Worm (Caenorhabditis elegans) whole organism, midembryonic: Measurements from ENCODE around the gene copd-1.

Experiments
- T22C8.4 ChIP-seq: fragments of 200-800 bp; sonication (Bioruptor generic); IDR thresholded peaks from 2 replicates; pipeline ENCODE4 v1.3.6; 2022; ENCODE audit warnings: missing genetic modification characterization, missing compliant biosample characterization
- cog-1 ChIP-seq: sonication (generic microtip); optimal IDR thresholded peaks from 2 replicates; lab custom pipeline; 2016; ENCODE audit warnings: missing genetic modification characterization, missing compliant biosample characterization
- flt-1 ChIP-seq: fragments of 200-800 bp; sonication (Bioruptor generic); IDR thresholded peaks from 2 replicates; pipeline ENCODE4 v1.3.6; 2022; ENCODE audit warnings: missing genetic modification characterization, missing compliant biosample characterization
- klf-2 ChIP-seq: fragments of 200-800 bp; sonication (Bioruptor generic); conservative IDR thresholded peaks from 2 replicates; pipeline ENCODE4 v1.3.6; 2022; ENCODE audit warnings: missing genetic modification reagents, missing genetic modification characterization, missing compliant biosample characterization
- med-1 ChIP-seq: sonication (generic microtip); optimal IDR thresholded peaks from 2 replicates; lab custom pipeline; 2017; ENCODE audit warnings: missing genetic modification characterization, mild to moderate bottlenecking, missing compliant biosample characterization, antibody characterized with exemption, missing genetic modification reagents; ENCODE audit not compliant: insufficient read depth
- ref-1 ChIP-seq: fragments of 200-800 bp; sonication (Bioruptor generic); conservative IDR thresholded peaks from 2 replicates; pipeline ENCODE4 v1.3.6; 2022; ENCODE audit warnings: missing genetic modification reagents, missing genetic modification characterization, missing compliant biosample characterization
- tab-1 ChIP-seq: fragments of 200-800 bp; sonication (Bioruptor generic); IDR thresholded peaks from 2 replicates; pipeline ENCODE4 v1.3.6; 2022; ENCODE audit warnings: missing genetic modification characterization, missing compliant biosample characterization
- ztf-23 ChIP-seq: fragments of 200-800 bp; sonication (Bioruptor generic); IDR thresholded peaks from 2 replicates; pipeline ENCODE4 v1.3.6; 2022; ENCODE audit warnings: missing genetic modification reagents, missing genetic modification characterization, missing compliant biosample characterization
- ztf-29 ChIP-seq: fragments of 200-800 bp; sonication (Bioruptor generic); IDR thresholded peaks from 2 replicates; pipeline ENCODE4 v1.3.6; 2022; ENCODE audit warnings: missing genetic modification reagents, missing genetic modification characterization, missing compliant biosample characterization

Gene copd-1

DNA sequence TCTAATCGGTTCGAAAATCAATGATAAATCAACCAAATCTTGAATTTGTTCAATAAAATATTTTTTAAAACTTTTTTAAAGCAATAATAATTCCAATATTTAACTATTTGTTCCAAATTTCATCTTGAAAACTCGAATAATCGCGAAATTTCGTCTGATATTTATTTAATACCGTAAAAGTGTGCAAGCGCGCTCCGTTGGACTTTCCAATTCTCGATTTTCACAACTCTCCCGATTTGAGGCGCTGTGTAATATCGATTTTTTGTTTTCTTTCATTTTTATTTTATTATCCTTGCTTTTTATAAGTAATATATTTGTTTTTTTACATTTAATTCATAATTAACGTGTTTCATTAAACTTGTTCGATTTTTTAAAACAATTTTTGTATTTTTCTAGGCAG is 3.1 kb upstream of the copd-1 start:
- TF ChIP-seq T22C8.4, result 0 out of 2 replicates have a peak, but pooled peaks have one; percentile 44

DNA sequence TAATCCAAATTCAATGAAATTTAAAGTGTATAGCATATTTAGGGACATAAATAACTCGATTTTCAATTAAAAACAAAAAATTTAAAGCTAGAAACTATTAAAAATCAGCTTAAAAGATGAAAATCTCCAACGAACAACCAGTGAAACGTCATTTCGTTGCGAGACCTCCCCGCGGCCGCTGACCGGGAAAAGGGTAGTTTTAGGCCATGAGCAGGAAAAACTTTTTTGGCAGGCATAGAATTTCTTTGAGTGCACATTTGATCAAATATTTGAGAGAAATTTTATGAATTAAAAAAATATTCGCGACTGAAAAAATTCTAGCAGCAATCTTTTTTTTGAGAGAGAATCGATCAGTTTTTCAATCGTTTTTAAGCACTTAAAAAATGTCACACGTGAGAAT is 545 bp upstream of the copd-1 start:
- no peak for TF ChIP-seq ztf-29
- no peak for TF ChIP-seq tab-1 (GFP tag; lab: Robert Waterston, UW)
- no peak for TF ChIP-seq T22C8.4
- TF ChIP-seq med-1 (GFP tag; lab: Kevin White, UChicago), result no peak
- no peak for TF ChIP-seq flt-1 (GFP tag; lab: Robert Waterston, UW)
- no peak for TF ChIP-seq klf-2 (GFP tag; lab: Robert Waterston, UW)
- no peak for TF ChIP-seq ztf-23 (GFP tag; lab: Robert Waterston, UW)
- no peak for TF ChIP-seq cog-1 (tag; lab: Kevin White, UChicago)
- TF ChIP-seq ref-1, result no peak

DNA sequence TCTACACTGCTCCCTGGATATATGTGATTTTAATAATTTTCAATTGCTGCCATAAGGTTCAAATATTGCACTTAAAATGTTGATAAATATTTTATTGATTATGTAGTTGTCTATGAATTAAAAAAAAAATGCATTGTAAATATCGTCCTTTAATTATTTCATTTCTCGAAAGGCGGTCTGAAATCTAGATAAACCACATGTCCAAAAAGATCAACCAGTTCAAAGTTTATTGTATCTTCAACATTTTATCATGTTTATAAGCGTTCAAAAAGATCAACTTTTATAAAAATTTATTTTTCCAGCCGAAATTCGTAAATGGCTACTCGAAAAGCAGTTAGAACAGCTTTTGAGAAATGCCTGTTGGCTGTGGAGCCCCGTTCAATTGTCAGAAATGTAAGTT is 4.8 kb downstream of the copd-1 start, which contains the start of gene C13B9.2:
Gene C13B9.2 (plus strand): TSS at position 301 of the 400 bp plus-strand sequence.
- TF ChIP-seq ztf-23 (GFP tag; lab: Robert Waterston, UW), result no peak
- TF ChIP-seq ref-1, result no peak
- TF ChIP-seq flt-1 (GFP tag; lab: Robert Waterston, UW), result no peak
- no peak for TF ChIP-seq klf-2 (GFP tag; lab: Robert Waterston, UW)
- no peak for TF ChIP-seq ztf-29
- TF ChIP-seq tab-1 (GFP tag; lab: Robert Waterston, UW), result no peak
- TF ChIP-seq cog-1 (tag; lab: Kevin White, UChicago), result no peak
- TF ChIP-seq T22C8.4, result no peak

DNA sequence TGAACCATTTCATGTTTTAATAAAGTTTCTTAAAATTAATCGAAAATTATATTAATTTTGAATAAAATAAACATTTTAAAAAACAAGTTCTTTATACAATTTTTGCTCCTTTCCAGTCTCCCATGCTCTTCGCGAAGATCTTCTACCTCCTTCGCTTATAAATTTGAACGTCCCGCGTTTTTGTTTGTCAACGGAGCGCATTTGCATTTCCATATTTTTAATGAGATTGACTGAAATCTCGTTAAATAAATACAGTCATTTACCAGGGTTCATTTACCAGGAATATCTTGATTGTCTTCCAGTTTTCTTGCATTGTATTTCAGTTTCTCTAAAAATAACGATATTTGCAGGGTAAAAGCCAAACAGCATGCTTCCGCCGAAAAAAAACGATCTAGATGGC is 9.7 kb downstream of the copd-1 start, which contains the start of gene cmtr-2:
Gene cmtr-2 (plus strand): TSS at position 351 of the 400 bp plus-strand sequence.
- TF ChIP-seq ztf-23 (GFP tag; lab: Robert Waterston, UW), result no peak
- TF ChIP-seq klf-2 (GFP tag; lab: Robert Waterston, UW), result no peak
- no peak for TF ChIP-seq ref-1
- no peak for TF ChIP-seq tab-1 (GFP tag; lab: Robert Waterston, UW)

DNA sequence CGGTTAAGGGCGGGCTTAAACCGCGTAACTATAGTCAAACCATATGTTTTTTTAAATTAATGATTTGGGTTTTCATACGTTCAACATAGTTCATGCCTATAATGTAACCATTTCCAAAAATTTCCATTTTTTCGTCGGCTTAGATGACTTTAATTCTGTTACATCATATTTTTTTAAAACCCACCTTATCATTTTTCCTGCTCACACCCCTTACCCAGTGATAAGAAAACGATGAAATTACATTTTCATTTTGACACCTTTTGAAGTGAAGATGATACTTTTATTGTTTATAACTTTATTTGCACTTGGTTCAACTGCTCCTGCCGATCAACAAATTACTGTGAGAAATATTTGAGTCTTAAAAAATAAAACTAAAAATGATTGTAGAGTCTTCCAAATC is 12.5 kb downstream of the copd-1 start, which contains the start of gene ctsa-4.2:
Gene ctsa-4.2 (plus strand): TSS at position 247 of the 400 bp plus-strand sequence.
- no peak for TF ChIP-seq T22C8.4

DNA sequence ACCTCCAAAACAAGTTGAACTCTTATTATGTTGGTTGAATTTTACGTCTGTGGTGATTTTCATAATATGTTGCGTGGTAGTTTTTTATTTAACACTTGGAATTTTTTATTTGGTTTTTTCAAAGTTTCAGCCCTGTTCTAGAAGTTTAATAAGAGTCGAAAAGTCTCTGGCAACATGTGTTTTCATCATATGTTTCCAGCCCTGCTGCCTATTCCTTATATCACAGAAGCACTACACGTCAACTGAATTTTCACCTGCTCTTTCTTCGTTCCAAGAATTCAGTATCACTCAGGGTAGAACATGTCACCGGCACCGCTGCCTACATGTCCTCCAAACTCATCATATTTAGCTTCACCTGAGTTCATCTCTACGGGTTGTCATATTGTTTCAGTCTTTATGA is 14.2 kb downstream of the copd-1 start, which contains the start of gene srh-40:
Gene srh-40 (plus strand): TSS at position 301 of the 400 bp plus-strand sequence.
- TF ChIP-seq med-1 (GFP tag; lab: Kevin White, UChicago) (no peak), tab-1 (GFP tag; lab: Robert Waterston, UW) (no peak), T22C8.4 (no peak), klf-2 (GFP tag; lab: Robert Waterston, UW) (no peak), ref-1 (no peak), ztf-23 (GFP tag; lab: Robert Waterston, UW) (no peak), flt-1 (GFP tag; lab: Robert Waterston, UW) (no peak), ztf-29 (no peak), cog-1 (tag; lab: Kevin White, UChicago) (no peak)

DNA sequence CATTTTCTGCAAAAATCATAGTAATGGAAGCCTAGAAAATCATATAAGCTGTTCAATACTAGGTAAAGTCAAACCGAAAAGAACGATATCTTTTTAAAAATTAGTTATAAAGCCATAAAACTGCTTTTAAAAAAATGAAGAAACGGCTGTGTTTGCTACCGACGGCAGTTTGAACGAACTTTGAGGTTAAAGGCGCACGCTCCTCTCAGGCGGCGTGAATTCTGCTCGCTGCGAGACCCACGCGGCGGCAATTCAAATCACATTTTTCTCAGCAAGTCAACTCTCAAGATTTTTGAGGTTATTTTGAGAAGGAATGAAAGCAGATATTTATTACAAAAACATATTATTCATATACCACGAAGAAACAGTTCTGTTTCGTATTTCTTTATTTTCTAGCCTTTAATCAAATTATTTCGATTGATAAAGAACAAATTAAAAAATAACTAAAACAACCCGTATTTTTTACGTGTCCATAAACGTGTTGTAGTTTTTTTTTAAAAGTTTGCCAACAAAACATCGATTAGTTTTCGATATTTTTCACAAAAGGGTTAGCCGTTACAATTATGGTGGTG is 16.6 kb downstream of the copd-1 start, which contains the start of the genes mdh-2 and F20H11.4:
Gene mdh-2 (minus strand): TSS at position 6 of the 572 bp plus-strand sequence.
Gene F20H11.4 (plus strand): TSS at position 522 of the 572 bp plus-strand sequence.
- no peak for TF ChIP-seq tab-1 (GFP tag; lab: Robert Waterston, UW)
- no peak for TF ChIP-seq ztf-29

DNA sequence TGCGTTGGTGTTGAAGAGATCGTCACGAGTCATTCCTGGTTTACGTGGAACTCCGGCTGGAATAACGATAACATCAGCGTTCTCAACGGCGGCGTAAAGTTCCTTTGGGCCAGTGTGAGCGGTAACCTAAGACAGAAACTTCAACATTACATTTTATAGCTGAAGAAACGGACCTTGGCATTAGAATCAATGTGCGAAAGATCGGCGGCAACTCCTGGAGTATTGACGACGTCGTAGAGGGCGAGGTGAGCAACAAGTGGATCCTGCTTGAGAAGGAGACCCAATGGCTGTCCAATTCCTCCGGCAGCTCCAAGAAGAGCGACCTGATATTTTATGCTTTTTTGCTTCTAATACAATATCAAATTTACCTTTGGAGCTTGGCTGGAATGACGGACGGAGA is 17.1 kb downstream of the copd-1 start:
- TF ChIP-seq cog-1 (tag; lab: Kevin White, UChicago) (no peak), med-1 (GFP tag; lab: Kevin White, UChicago) (no peak), ztf-23 (GFP tag; lab: Robert Waterston, UW) (no peak), klf-2 (GFP tag; lab: Robert Waterston, UW) (no peak), ref-1 (no peak), tab-1 (GFP tag; lab: Robert Waterston, UW) (no peak)

DNA sequence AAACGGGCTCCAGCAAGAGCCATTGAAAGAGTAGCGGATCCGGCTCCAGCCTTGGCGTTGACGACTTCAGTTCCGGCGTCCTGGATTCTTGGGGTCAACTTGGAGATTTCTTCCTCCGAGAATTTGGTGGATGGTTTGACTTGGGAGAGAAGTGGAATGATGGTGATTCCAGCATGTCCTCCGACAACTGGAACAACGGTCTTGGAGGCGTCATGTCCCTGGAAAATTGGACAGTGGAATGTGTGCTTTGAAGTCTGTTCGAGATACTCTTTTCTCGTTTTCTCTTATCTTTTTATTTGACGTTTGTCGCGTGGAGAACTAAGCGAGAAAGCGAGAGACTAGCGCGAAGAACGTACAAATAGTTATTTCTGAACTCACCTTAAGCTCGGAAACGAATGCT is 17.7 kb downstream of the copd-1 start:
- TF ChIP-seq klf-2 (GFP tag; lab: Robert Waterston, UW), result no peak
- no peak for TF ChIP-seq cog-1 (tag; lab: Kevin White, UChicago)
- TF ChIP-seq T22C8.4, result no peak
- no peak for TF ChIP-seq ztf-29
- TF ChIP-seq flt-1 (GFP tag; lab: Robert Waterston, UW), result no peak
- TF ChIP-seq ref-1, result no peak
- no peak for TF ChIP-seq med-1 (GFP tag; lab: Kevin White, UChicago)
- TF ChIP-seq ztf-23 (GFP tag; lab: Robert Waterston, UW), result no peak
- no peak for TF ChIP-seq tab-1 (GFP tag; lab: Robert Waterston, UW)

DNA sequence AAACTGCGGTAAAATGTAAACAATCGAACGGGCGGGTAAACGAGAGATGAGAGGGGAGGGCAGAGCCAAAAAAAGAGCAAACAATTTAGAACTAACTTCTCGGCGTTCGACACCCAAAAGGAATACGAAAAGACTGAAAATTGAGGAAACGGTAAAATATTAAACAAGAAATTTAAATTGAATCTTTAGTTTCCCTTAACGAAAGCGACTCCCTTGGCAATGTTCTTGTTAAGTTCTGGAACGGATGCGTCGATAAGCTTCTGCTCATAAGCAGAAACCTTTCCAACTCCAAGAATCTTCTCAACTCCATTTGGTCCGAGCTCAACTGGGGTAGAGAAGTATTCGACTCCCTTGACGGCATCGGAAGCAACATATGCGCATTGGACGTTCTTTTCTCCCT is 18.1 kb downstream of the copd-1 start:
- TF ChIP-seq ztf-29, result no peak
- no peak for TF ChIP-seq ztf-23 (GFP tag; lab: Robert Waterston, UW)
- TF ChIP-seq cog-1 (tag; lab: Kevin White, UChicago), result no peak
- TF ChIP-seq ref-1, result no peak
- no peak for TF ChIP-seq med-1 (GFP tag; lab: Kevin White, UChicago)
- no peak for TF ChIP-seq flt-1 (GFP tag; lab: Robert Waterston, UW)
- no peak for TF ChIP-seq tab-1 (GFP tag; lab: Robert Waterston, UW)
- no peak for TF ChIP-seq T22C8.4
- no peak for TF ChIP-seq klf-2 (GFP tag; lab: Robert Waterston, UW)

DNA sequence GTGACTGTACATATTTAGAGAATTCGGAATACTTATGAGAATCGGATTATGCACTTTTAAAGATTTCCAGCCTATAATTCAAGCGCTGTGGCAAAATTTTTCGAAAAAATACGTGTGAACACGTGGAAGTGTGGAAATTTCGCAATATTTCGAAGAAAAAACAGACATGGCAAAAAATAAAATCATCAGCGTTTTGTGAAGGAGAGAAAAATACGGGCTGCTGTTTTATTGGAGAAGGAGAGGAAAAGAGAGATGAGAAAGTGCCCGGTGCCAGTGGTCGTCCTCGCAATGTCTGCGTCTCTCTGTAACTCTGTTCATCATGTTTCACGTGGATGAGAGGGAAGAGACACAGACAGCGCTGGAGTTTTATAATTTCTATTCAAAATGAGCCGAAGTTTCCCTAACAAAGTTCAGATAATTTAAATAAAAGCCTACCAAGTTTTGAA is 18.7 kb downstream of the copd-1 start:
- TF ChIP-seq ztf-29, result no peak
- TF ChIP-seq flt-1 (GFP tag; lab: Robert Waterston, UW), result no peak
- no peak for TF ChIP-seq T22C8.4
- TF ChIP-seq ztf-23 (GFP tag; lab: Robert Waterston, UW), result 0 out of 2 replicates have a peak, but pooled peaks have one; percentile 25
- no peak for TF ChIP-seq tab-1 (GFP tag; lab: Robert Waterston, UW)
- no peak for TF ChIP-seq ref-1
